Fruit fly (Drosophila melanogaster) whole organism, embryonic: ENCODE data around the gene Rbfox1.

Experiments
- Antp ChIP-seq: fragments of 200-800 bp; sonication (Bioruptor generic); optimal IDR thresholded peaks from 3 replicates; lab custom pipeline; 2016; ENCODE audit warnings: missing biosample characterization, missing genetic modification characterization
- Asciz ChIP-seq: fragments of 200-800 bp; sonication (Bioruptor generic); optimal IDR thresholded peaks from 2 replicates; lab custom pipeline; 2017; ENCODE audit warnings: missing biosample characterization, mild to moderate bottlenecking, missing genetic modification characterization, missing genetic modification reagents
- Bgb ChIP-seq: fragments of 200-800 bp; sonication (Bioruptor generic); IDR thresholded peaks from 2 replicates; pipeline ENCODE4 v1.3.6; 2022; ENCODE audit warnings: missing biosample characterization, missing genetic modification characterization; ENCODE audit not compliant: partially characterized antibody
- CG11093 ChIP-seq: fragments of 200-800 bp; sonication (Bioruptor generic); IDR thresholded peaks from 3 replicates; pipeline ENCODE4 v1.3.6; 2022; ENCODE audit warnings: missing biosample characterization, missing genetic modification characterization
- CG11696 ChIP-seq: fragments of 200-800 bp; sonication (Bioruptor generic); IDR thresholded peaks from 2 replicates; pipeline ENCODE4 v1.3.6; 2022; ENCODE audit warnings: missing biosample characterization, missing genetic modification characterization
- CG12071 ChIP-seq: fragments of 200-800 bp; sonication (Bioruptor generic); optimal IDR thresholded peaks from 3 replicates; lab custom pipeline; 2018; ENCODE audit warnings: missing biosample characterization, mild to moderate bottlenecking, missing genetic modification characterization
- CG15696 ChIP-seq: fragments of 200-800 bp; sonication (Bioruptor generic); optimal IDR thresholded peaks from 2 replicates; lab custom pipeline; 2019; ENCODE audit warnings: missing biosample characterization, mild to moderate bottlenecking, missing genetic modification characterization, moderate library complexity
- CG16779 ChIP-seq: fragments of 200-800 bp; sonication (Bioruptor generic); IDR thresholded peaks from 2 replicates; pipeline ENCODE4 v1.3.6; 2022; ENCODE audit warnings: missing biosample characterization, missing genetic modification characterization
- CG17186 ChIP-seq: fragments of 200-800 bp; sonication (Bioruptor generic); optimal IDR thresholded peaks from 3 replicates; lab custom pipeline; 2017; ENCODE audit warnings: missing biosample characterization, missing genetic modification reagents, missing genetic modification characterization
- CG1792 ChIP-seq: fragments of 200-800 bp; sonication (Bioruptor generic); optimal IDR thresholded peaks from 2 replicates; lab custom pipeline; 2016; ENCODE audit warnings: missing biosample characterization, missing genetic modification characterization
- CG18476 ChIP-seq: fragments of 200-800 bp; sonication (Bioruptor generic); optimal IDR thresholded peaks from 2 replicates; lab custom pipeline; 2016; ENCODE audit warnings: missing biosample characterization, mild to moderate bottlenecking, missing genetic modification characterization
- CG2129 ChIP-seq: fragments of 200-800 bp; sonication (Bioruptor generic); IDR thresholded peaks from 2 replicates; pipeline ENCODE4 v1.3.6; 2022; ENCODE audit warnings: missing biosample characterization, missing genetic modification characterization; ENCODE audit not compliant: partially characterized antibody
- CG30020 ChIP-seq: fragments of 200-800 bp; optimal IDR thresholded peaks from 2 replicates; lab custom pipeline; 2019; ENCODE audit warnings: missing biosample characterization, mild to moderate bottlenecking, missing genetic modification characterization, moderate library complexity
- CG3281 ChIP-seq: fragments of 200-800 bp; sonication (Bioruptor generic); optimal IDR thresholded peaks from 3 replicates; lab custom pipeline; 2017; ENCODE audit warnings: missing biosample characterization, mild to moderate bottlenecking, missing genetic modification characterization
- CG33213 ChIP-seq: fragments of 200-800 bp; sonication (Bioruptor generic); optimal IDR thresholded peaks from 3 replicates; lab custom pipeline; 2016; ENCODE audit warnings: missing biosample characterization, missing genetic modification characterization
- CG33557 ChIP-seq: fragments of 200-800 bp; sonication (Bioruptor generic); optimal IDR thresholded peaks from 2 replicates; lab custom pipeline; 2019; ENCODE audit warnings: missing biosample characterization, mild to moderate bottlenecking, missing genetic modification characterization, moderate library complexity
- CG4730 ChIP-seq: fragments of 200-800 bp; sonication (Bioruptor generic); IDR thresholded peaks from 2 replicates; pipeline ENCODE4 v1.3.6; 2022; ENCODE audit warnings: missing biosample characterization, missing genetic modification characterization
- CG6689 ChIP-seq: fragments of 200-800 bp; sonication (Bioruptor generic); IDR thresholded peaks from 2 replicates; pipeline ENCODE4 v1.3.6; 2022; ENCODE audit warnings: missing biosample characterization, missing genetic modification characterization
- CG9876 ChIP-seq: fragments of 200-800 bp; sonication (Bioruptor generic); optimal IDR thresholded peaks from 2 replicates; lab custom pipeline; 2016; ENCODE audit warnings: missing biosample characterization, missing genetic modification characterization
- CG9932 ChIP-seq: fragments of 200-800 bp; sonication (Bioruptor generic); IDR thresholded peaks from 2 replicates; pipeline ENCODE4 v1.3.6; 2022; ENCODE audit warnings: missing biosample characterization, missing genetic modification characterization
- Ets65A ChIP-seq: fragments of 200-800 bp; sonication (Bioruptor generic); peaks from one replicate; lab custom pipeline; 2016; ENCODE audit warnings: missing biosample characterization, missing genetic modification characterization
- HmgZ ChIP-seq: fragments of 200-800 bp; sonication (Bioruptor generic); optimal IDR thresholded peaks from 2 replicates; lab custom pipeline; 2018; ENCODE audit warnings: missing biosample characterization, mild to moderate bottlenecking, missing genetic modification characterization
- Jarid2 ChIP-seq: fragments of 200-800 bp; sonication (Bioruptor generic); optimal IDR thresholded peaks from 3 replicates; lab custom pipeline; 2017; ENCODE audit warnings: mild to moderate bottlenecking, missing biosample characterization, missing genetic modification reagents, missing genetic modification characterization
- Nf-YC ChIP-seq: fragments of 200-800 bp; optimal IDR thresholded peaks from 3 replicates; lab custom pipeline; 2019; ENCODE audit warnings: missing biosample characterization, mild to moderate bottlenecking, missing genetic modification characterization, moderate library complexity
- Opbp ChIP-seq: fragments of 200-800 bp; sonication (Bioruptor generic); IDR thresholded peaks from 3 replicates; pipeline ENCODE4 v1.3.6; 2022; ENCODE audit warnings: missing biosample characterization, missing genetic modification characterization; ENCODE audit not compliant: partially characterized antibody
- PHDP ChIP-seq: fragments of 200-800 bp; sonication (Bioruptor generic); optimal IDR thresholded peaks from 3 replicates; lab custom pipeline; 2018; ENCODE audit warnings: missing biosample characterization, mild to moderate bottlenecking, missing genetic modification characterization, moderate library complexity
- Sox100B ChIP-seq: fragments of 200-800 bp; sonication (Bioruptor generic); optimal IDR thresholded peaks from 3 replicates; lab custom pipeline; 2018; ENCODE audit warnings: missing biosample characterization, mild to moderate bottlenecking, missing genetic modification characterization
- amos ChIP-seq: fragments of 200-800 bp; sonication (Bioruptor generic); IDR thresholded peaks from 2 replicates; pipeline ENCODE4 v1.3.6; 2022; ENCODE audit warnings: missing biosample characterization, missing genetic modification characterization; ENCODE audit not compliant: partially characterized antibody
- bigmax ChIP-seq: fragments of 200-800 bp; sonication (Bioruptor generic); optimal IDR thresholded peaks from 2 replicates; lab custom pipeline; 2018; ENCODE audit warnings: missing biosample characterization, mild to moderate bottlenecking, missing genetic modification characterization
- cato ChIP-seq: fragments of 200-800 bp; sonication (Bioruptor generic); optimal IDR thresholded peaks from 2 replicates; lab custom pipeline; 2016; ENCODE audit warnings: missing biosample characterization, missing genetic modification characterization, borderline replicate concordance
- caup ChIP-seq: fragments of 200-800 bp; sonication (Bioruptor generic); optimal IDR thresholded peaks from 3 replicates; lab custom pipeline; 2017; ENCODE audit warnings: missing biosample characterization, mild to moderate bottlenecking, missing genetic modification characterization, moderate library complexity; ENCODE audit not compliant: severe bottlenecking
- chinmo ChIP-seq: fragments of 200-800 bp; sonication (Bioruptor generic); IDR thresholded peaks from 4 replicates; pipeline ENCODE4 v1.3.6; 2022; ENCODE audit warnings: missing biosample characterization, missing genetic modification characterization; ENCODE audit not compliant: partially characterized antibody
- gem ChIP-seq: fragments of 200-800 bp; sonication (Bioruptor generic); optimal IDR thresholded peaks from 2 replicates; lab custom pipeline; 2019; ENCODE audit warnings: missing biosample characterization, mild to moderate bottlenecking, missing genetic modification characterization, moderate library complexity
- gsb-n ChIP-seq: fragments of 200-800 bp; sonication (Bioruptor generic); optimal IDR thresholded peaks from 3 replicates; lab custom pipeline; 2018; ENCODE audit warnings: missing biosample characterization, mild to moderate bottlenecking, missing genetic modification characterization
- insv ChIP-seq, 2 experiments: fragments of 200-800 bp; sonication (Bioruptor generic); optimal IDR thresholded peaks; 3 replicates each; lab custom pipeline; 2016 to 2018; ENCODE audit warnings: missing biosample characterization in 2 of 2, missing genetic modification characterization in 2 of 2
- lbe ChIP-seq: fragments of 200-800 bp; sonication (Bioruptor generic); optimal IDR thresholded peaks from 2 replicates; lab custom pipeline; 2016; ENCODE audit warnings: missing biosample characterization, mild to moderate bottlenecking, missing genetic modification characterization
- mirr ChIP-seq: fragments of 200-800 bp; sonication (Bioruptor generic); optimal IDR thresholded peaks from 3 replicates; lab custom pipeline; 2018; ENCODE audit warnings: missing biosample characterization, mild to moderate bottlenecking, missing genetic modification characterization
- nau ChIP-seq: fragments of 200-800 bp; sonication (Bioruptor generic); optimal IDR thresholded peaks from 3 replicates; lab custom pipeline; 2017; ENCODE audit warnings: missing biosample characterization, mild to moderate bottlenecking, missing genetic modification characterization, missing genetic modification reagents
- nerfin-1 ChIP-seq: fragments of 200-800 bp; sonication (Bioruptor generic); optimal IDR thresholded peaks from 3 replicates; lab custom pipeline; 2019; ENCODE audit warnings: missing biosample characterization, mild to moderate bottlenecking, missing genetic modification characterization, moderate library complexity
- nmo ChIP-seq: fragments of 200-800 bp; sonication (Bioruptor generic); optimal IDR thresholded peaks from 2 replicates; lab custom pipeline; 2018; ENCODE audit warnings: missing biosample characterization, mild to moderate bottlenecking, missing genetic modification characterization, moderate library complexity
- pho ChIP-seq: fragments of 200-800 bp; sonication (Bioruptor generic); optimal IDR thresholded peaks from 2 replicates; lab custom pipeline; 2016; ENCODE audit warnings: missing biosample characterization, missing genetic modification characterization
- rib ChIP-seq: fragments of 200-800 bp; sonication (Bioruptor generic); IDR thresholded peaks from 2 replicates; pipeline ENCODE4 v1.3.6; 2022; ENCODE audit warnings: missing biosample characterization, missing genetic modification characterization
- sens-2 ChIP-seq: fragments of 200-800 bp; sonication (Bioruptor generic); IDR thresholded peaks from 2 replicates; pipeline ENCODE4 v1.3.6; 2022; ENCODE audit warnings: missing biosample characterization, missing genetic modification characterization
- sima ChIP-seq: fragments of 200-800 bp; sonication (Bioruptor generic); optimal IDR thresholded peaks from 2 replicates; lab custom pipeline; 2016; ENCODE audit warnings: missing biosample characterization, missing genetic modification characterization
- sob ChIP-seq: fragments of 200-800 bp; sonication (Bioruptor generic); IDR thresholded peaks from 2 replicates; pipeline ENCODE4 v1.3.6; 2022; ENCODE audit warnings: missing biosample characterization, missing genetic modification characterization
- z ChIP-seq: fragments of 200-800 bp; sonication (Bioruptor generic); IDR thresholded peaks from 3 replicates; pipeline ENCODE4 v1.3.6; 2022; ENCODE audit warnings: missing biosample characterization, missing genetic modification characterization

The Rbfox1 gene

dm6 chr3L:10514829-10515228, 33.6 kb downstream of the Rbfox1 start (continued):
- peak; percentile 70 for TF ChIP-seq gem (tag; lab: Kevin White, UChicago)
- peak; percentile 9 for TF ChIP-seq PHDP (tag; lab: Kevin White, UChicago)
- no peak for TF ChIP-seq Jarid2 (GFP tag; lab: Kevin White, UChicago)
- TF ChIP-seq CG11093 (GFP tag; lab: Robert Waterston, UW), result no peak
- TF ChIP-seq CG1792, result no peak
- peak; percentile 36 for TF ChIP-seq gsb-n (tag; lab: Kevin White, UChicago)
- no peak for TF ChIP-seq CG9876
- TF ChIP-seq CG33557, result no peak
- TF ChIP-seq CG6689, result peak; percentile 52
- TF ChIP-seq sima (GFP tag; lab: Kevin White, UChicago), result no peak
- no peak for TF ChIP-seq bigmax (GFP tag; lab: Kevin White, UChicago)
- TF ChIP-seq CG4730 (GFP tag; lab: Robert Waterston, UW), result peak; percentile 14; the same call in 1 of the 2 replicates

DNA sequence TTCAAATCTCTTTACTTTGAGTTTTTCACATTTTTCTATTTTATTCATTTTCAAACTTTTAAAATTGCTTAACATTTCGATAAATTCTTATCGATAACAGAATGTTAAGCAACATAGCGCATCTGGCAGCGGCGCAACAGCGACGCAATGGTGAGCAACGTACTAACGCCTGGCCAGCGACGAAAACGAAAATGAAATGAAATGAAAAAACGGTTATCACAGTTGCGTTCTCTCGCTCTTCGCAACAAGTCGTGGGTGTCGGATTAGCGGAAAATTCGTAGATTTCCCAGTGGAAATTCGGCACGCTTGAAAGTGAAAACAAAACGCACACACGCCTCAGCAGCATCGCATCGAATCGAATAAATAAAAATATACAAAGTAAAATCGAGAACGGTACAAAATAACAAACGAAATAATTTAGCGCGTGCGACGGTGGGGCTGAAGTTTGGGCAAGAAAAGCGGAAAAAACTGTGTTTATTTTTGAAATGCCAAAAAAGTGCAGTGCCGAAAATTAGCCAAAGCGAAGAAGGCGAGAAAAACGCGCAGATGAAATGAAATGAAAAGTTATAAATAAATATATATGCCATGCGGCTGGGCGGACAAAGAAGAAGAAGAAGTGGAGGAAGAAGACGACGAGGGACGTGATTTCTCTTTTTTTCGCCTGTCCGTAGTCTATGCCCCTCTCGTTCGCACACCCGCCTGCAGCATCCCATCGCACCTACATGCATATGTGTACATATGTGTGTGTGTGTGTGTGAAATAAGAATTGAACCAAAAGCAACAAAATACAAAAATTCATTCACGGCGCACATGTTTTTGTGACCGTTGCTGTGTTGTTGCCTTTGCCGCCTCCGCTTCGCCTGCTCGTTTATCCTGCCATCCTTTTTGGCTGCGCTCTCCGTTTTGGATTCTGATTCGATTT, 34.8 kb downstream of the Rbfox1 start:
- TF ChIP-seq CG17186 (GFP tag; lab: Kevin White, UChicago) (peak; percentile 93), CG33557 (peak; percentile 48), Nf-YC (peak; percentile 47), nmo (GFP tag; lab: Kevin White, UChicago) (peak; percentile 39), z (no peak), caup (peak; percentile 37), CG3281 (peak; percentile 8), Jarid2 (GFP tag; lab: Kevin White, UChicago) (peak; percentile 97), nau (GFP tag; lab: Kevin White, UChicago) (peak; percentile 9), Bgb (GFP tag; lab: Robert Waterston, UW) (peak; percentile 74), pho (GFP tag; lab: Kevin White, UChicago) (peak; percentile 2), lbe (GFP tag; lab: Kevin White, UChicago) (no peak), chinmo (GFP tag; lab: Robert Waterston, UW) (peak; percentile 85; the same call in 1 of the 4 replicates), CG15696 (tag; lab: Kevin White, UChicago) (no peak), gem (tag; lab: Kevin White, UChicago) (no peak), sens-2 (GFP tag; lab: Robert Waterston, UW) (no peak), CG11696 (GFP tag; lab: Robert Waterston, UW) (peak; percentile 95), mirr (GFP tag; lab: Kevin White, UChicago) (no peak), Antp (no peak), Ets65A (GFP tag; lab: Kevin White, UChicago) (no peak), Opbp (GFP tag; lab: Robert Waterston, UW) (no peak; the same call in 2 of the 3 replicates), insv (GFP tag; optimal IDR thresholded peaks at IDR 0.05; lab: Kevin White, UChicago) (peak in 1 of 2 experiments; percentile 90), rib (GFP tag; lab: Robert Waterston, UW) (no peak; the same call in none of the 2 replicates), CG16779 (GFP tag; lab: Robert Waterston, UW) (no peak), nerfin-1 (tag; lab: Kevin White, UChicago) (peak; percentile 18), sob (peak; percentile 24; the same call in 1 of the 2 replicates), amos (peak; percentile 52; the same call in 1 of the 2 replicates), HmgZ (tag; lab: Kevin White, UChicago) (peak; percentile 46), cato (GFP tag; lab: Kevin White, UChicago) (no peak), CG9932 (GFP tag; lab: Robert Waterston, UW) (peak; percentile 13; the same call in 1 of the 2 replicates), Asciz (GFP tag; lab: Kevin White, UChicago) (peak; percentile 45), CG33213 (GFP tag; lab: Kevin White, UChicago) (no peak), CG18476 (GFP tag; lab: Kevin White, UChicago) (peak; percentile 5), CG30020 (tag; lab: Kevin White, UChicago) (peak; percentile 50), CG12071 (GFP tag; lab: Kevin White, UChicago) (peak; percentile 33), CG2129 (no peak), Sox100B (GFP tag; lab: Kevin White, UChicago) (peak; percentile 18)
